Fruit fly (Drosophila melanogaster) whole organism, embryonic: ENCODE results near the gene CG31268.
A peak's percentile ranks its signal among the peaks of the same experiment; 100 is the strongest.

ENCODE experiments used
- Bdp1 ChIP-seq: fragments of 200-800 bp; sonication (Bioruptor generic); optimal IDR thresholded peaks from 3 replicates; lab custom pipeline; 2016; ENCODE audit warnings: missing biosample characterization, missing genetic modification characterization
- CG10543 ChIP-seq: fragments of 200-800 bp; sonication (Bioruptor generic); optimal IDR thresholded peaks from 3 replicates; lab custom pipeline; 2017; ENCODE audit warnings: missing biosample characterization, mild to moderate bottlenecking, missing genetic modification characterization, moderate library complexity
- CG12659 ChIP-seq: fragments of 200-800 bp; sonication (Bioruptor generic); optimal IDR thresholded peaks from 3 replicates; lab custom pipeline; 2017; ENCODE audit warnings: mild to moderate bottlenecking, missing biosample characterization, missing genetic modification reagents, missing genetic modification characterization
- CG17328 ChIP-seq: fragments of 200-800 bp; sonication (Bioruptor generic); IDR thresholded peaks from 2 replicates; pipeline ENCODE4 v1.3.6; 2022; ENCODE audit warnings: missing biosample characterization, missing genetic modification characterization
- CG17361 ChIP-seq: fragments of 200-800 bp; sonication (Bioruptor generic); IDR thresholded peaks from 3 replicates; pipeline ENCODE4 v1.3.6; 2022; ENCODE audit warnings: missing biosample characterization, missing genetic modification characterization
- CG18011 ChIP-seq: fragments of 200-800 bp; sonication (Bioruptor generic); optimal IDR thresholded peaks from 2 replicates; lab custom pipeline; 2017; ENCODE audit warnings: missing biosample characterization, missing genetic modification characterization, mild to moderate bottlenecking, moderate library complexity, missing genotype
- CG18476 ChIP-seq: fragments of 200-800 bp; sonication (Bioruptor generic); optimal IDR thresholded peaks from 2 replicates; lab custom pipeline; 2016; ENCODE audit warnings: missing biosample characterization, mild to moderate bottlenecking, missing genetic modification characterization
- CG2116 ChIP-seq: fragments of 200-800 bp; sonication (Bioruptor generic); optimal IDR thresholded peaks from 3 replicates; lab custom pipeline; 2018; ENCODE audit warnings: missing biosample characterization, mild to moderate bottlenecking, missing genetic modification characterization
- CG2120 ChIP-seq: fragments of 200-800 bp; sonication (Bioruptor generic); optimal IDR thresholded peaks from 3 replicates; lab custom pipeline; 2016; ENCODE audit warnings: missing biosample characterization, missing genetic modification characterization
- CG2129 ChIP-seq: fragments of 200-800 bp; sonication (Bioruptor generic); IDR thresholded peaks from 2 replicates; pipeline ENCODE4 v1.3.6; 2022; ENCODE audit warnings: missing biosample characterization, missing genetic modification characterization; ENCODE audit not compliant: partially characterized antibody
- CG2712 ChIP-seq: fragments of 200-800 bp; optimal IDR thresholded peaks from 3 replicates; lab custom pipeline; 2019; ENCODE audit warnings: missing biosample characterization, mild to moderate bottlenecking, missing genetic modification characterization, moderate library complexity
- CG30403 ChIP-seq: fragments of 200-800 bp; sonication (Bioruptor generic); optimal IDR thresholded peaks from 3 replicates; lab custom pipeline; 2016; ENCODE audit warnings: missing biosample characterization, missing genetic modification characterization
- CG34224 ChIP-seq: fragments of 200-800 bp; sonication (Bioruptor generic); IDR thresholded peaks from 3 replicates; pipeline ENCODE4 v1.3.6; 2022; ENCODE audit warnings: missing biosample characterization, missing genetic modification characterization; ENCODE audit not compliant: partially characterized antibody
- CG3726 ChIP-seq: fragments of 200-800 bp; sonication (Bioruptor generic); IDR thresholded peaks from 3 replicates; pipeline ENCODE4, ENCODE4 v1.3.6; 2022; ENCODE audit warnings: missing biosample characterization, missing genetic modification characterization
- CG42726 ChIP-seq: fragments of 200-800 bp; sonication (Bioruptor generic); IDR thresholded peaks from 2 replicates; pipeline ENCODE4 v1.3.6; 2022; ENCODE audit warnings: missing biosample characterization, missing genetic modification characterization; ENCODE audit not compliant: partially characterized antibody
- Dref ChIP-seq: fragments of 200-800 bp; sonication (Bioruptor generic); IDR thresholded peaks from 2 replicates; pipeline ENCODE4 v1.3.6; 2022; ENCODE audit warnings: missing biosample characterization, missing genetic modification characterization
- Ets65A ChIP-seq: fragments of 200-800 bp; sonication (Bioruptor generic); peaks from one replicate; lab custom pipeline; 2016; ENCODE audit warnings: missing biosample characterization, missing genetic modification characterization
- Hey ChIP-seq: fragments of 200-800 bp; sonication (Bioruptor generic); optimal IDR thresholded peaks from 3 replicates; lab custom pipeline; 2018; ENCODE audit warnings: missing biosample characterization, mild to moderate bottlenecking, missing genetic modification characterization
- Lhr ChIP-seq: fragments of 200-800 bp; sonication (Bioruptor generic); optimal IDR thresholded peaks from 3 replicates; lab custom pipeline; 2017; ENCODE audit warnings: mild to moderate bottlenecking, missing biosample characterization, missing genetic modification reagents, missing genetic modification characterization
- MESR4 ChIP-seq: fragments of 200-800 bp; sonication (Bioruptor generic); optimal IDR thresholded peaks from 2 replicates; lab custom pipeline; 2018; ENCODE audit warnings: missing biosample characterization, mild to moderate bottlenecking, missing genetic modification characterization, moderate library complexity
- Max ChIP-seq: fragments of 200-800 bp; sonication (Bioruptor generic); optimal IDR thresholded peaks from 2 replicates; lab custom pipeline; 2016; ENCODE audit warnings: missing biosample characterization, mild to moderate bottlenecking, missing genetic modification characterization
- Med ChIP-seq: fragments of 200-800 bp; sonication (Bioruptor generic); peaks from one replicate; lab custom pipeline; 2016; ENCODE audit warnings: missing biosample characterization, missing genetic modification characterization, mild to moderate bottlenecking, inconsistent platforms, moderate library complexity
- Pdp1 ChIP-seq, 2 experiments: fragments of 200-800 bp; sonication (Bioruptor generic); optimal IDR thresholded peaks; 3 replicates each; lab custom pipeline; 2016; ENCODE audit warnings: missing biosample characterization in 2 of 2, missing genetic modification characterization in 2 of 2, mild to moderate bottlenecking in 1 of 2, moderate library complexity in 1 of 2
- Sox100B ChIP-seq: fragments of 200-800 bp; sonication (Bioruptor generic); optimal IDR thresholded peaks from 3 replicates; lab custom pipeline; 2018; ENCODE audit warnings: missing biosample characterization, mild to moderate bottlenecking, missing genetic modification characterization
- Sry-δ ChIP-seq: fragments of 200-800 bp; sonication (Bioruptor generic); optimal IDR thresholded peaks from 2 replicates; lab custom pipeline; 2016; ENCODE audit warnings: missing biosample characterization, missing genetic modification characterization
- YL-1 ChIP-seq: fragments of 200-800 bp; sonication (Bioruptor generic); optimal IDR thresholded peaks from 3 replicates; lab custom pipeline; 2017; ENCODE audit warnings: missing biosample characterization, mild to moderate bottlenecking, missing genetic modification characterization
- amos ChIP-seq: fragments of 200-800 bp; sonication (Bioruptor generic); IDR thresholded peaks from 2 replicates; pipeline ENCODE4 v1.3.6; 2022; ENCODE audit warnings: missing biosample characterization, missing genetic modification characterization; ENCODE audit not compliant: partially characterized antibody
- chinmo ChIP-seq: fragments of 200-800 bp; sonication (Bioruptor generic); IDR thresholded peaks from 4 replicates; pipeline ENCODE4 v1.3.6; 2022; ENCODE audit warnings: missing biosample characterization, missing genetic modification characterization; ENCODE audit not compliant: partially characterized antibody
- corto ChIP-seq: fragments of 200-800 bp; sonication (Bioruptor generic); optimal IDR thresholded peaks from 2 replicates; lab custom pipeline; 2016; ENCODE audit warnings: missing biosample characterization, mild to moderate bottlenecking, missing genetic modification characterization, moderate library complexity
- dati ChIP-seq: fragments of 200-800 bp; sonication (Bioruptor generic); IDR thresholded peaks from 2 replicates; pipeline ENCODE4 v1.3.6; 2022; ENCODE audit warnings: missing biosample characterization, missing genetic modification characterization
- emc ChIP-seq: fragments of 200-800 bp; sonication (Bioruptor generic); optimal IDR thresholded peaks from 2 replicates; lab custom pipeline; 2016; ENCODE audit warnings: missing biosample characterization, missing genetic modification characterization
- exex ChIP-seq: fragments of 200-800 bp; sonication (Bioruptor generic); optimal IDR thresholded peaks from 4 replicates; lab custom pipeline; 2018; ENCODE audit warnings: missing biosample characterization, mild to moderate bottlenecking, missing genetic modification characterization, moderate library complexity
- hbn ChIP-seq: fragments of 200-800 bp; sonication (Bioruptor generic); IDR thresholded peaks from 2 replicates; pipeline ENCODE4 v1.3.6; 2022; ENCODE audit warnings: missing biosample characterization, missing genetic modification characterization; ENCODE audit not compliant: partially characterized antibody
- jing ChIP-seq: fragments of 200-800 bp; sonication (Bioruptor generic); optimal IDR thresholded peaks from 2 replicates; lab custom pipeline; 2018; ENCODE audit warnings: missing biosample characterization, mild to moderate bottlenecking, missing genetic modification characterization
- klu ChIP-seq: fragments of 200-800 bp; sonication (Bioruptor generic); IDR thresholded peaks from 2 replicates; pipeline ENCODE4 v1.3.6; 2022; ENCODE audit warnings: missing biosample characterization, missing genetic modification characterization
- lbe ChIP-seq: fragments of 200-800 bp; sonication (Bioruptor generic); optimal IDR thresholded peaks from 2 replicates; lab custom pipeline; 2016; ENCODE audit warnings: missing biosample characterization, mild to moderate bottlenecking, missing genetic modification characterization
- lilli ChIP-seq: fragments of 200-800 bp; sonication (Bioruptor generic); optimal IDR thresholded peaks from 3 replicates; lab custom pipeline; 2016; ENCODE audit warnings: missing biosample characterization, missing genetic modification characterization
- mld ChIP-seq: fragments of 200-800 bp; sonication (Bioruptor generic); IDR thresholded peaks from 3 replicates; pipeline ENCODE4 v1.3.6; 2022; ENCODE audit warnings: missing biosample characterization, missing genetic modification characterization; ENCODE audit not compliant: partially characterized antibody
- nerfin-2 ChIP-seq: fragments of 200-800 bp; sonication (Bioruptor generic); IDR thresholded peaks from 2 replicates; pipeline ENCODE4 v1.3.6; 2022; ENCODE audit warnings: missing biosample characterization, missing genetic modification characterization; ENCODE audit not compliant: partially characterized antibody
- sens ChIP-seq: fragments of 200-800 bp; sonication (Bioruptor generic); peaks from one replicate; lab custom pipeline; 2016; ENCODE audit warnings: missing biosample characterization, missing genetic modification characterization
- sob ChIP-seq: fragments of 200-800 bp; sonication (Bioruptor generic); IDR thresholded peaks from 2 replicates; pipeline ENCODE4 v1.3.6; 2022; ENCODE audit warnings: missing biosample characterization, missing genetic modification characterization
- sqz ChIP-seq: fragments of 200-800 bp; sonication (Bioruptor generic); optimal IDR thresholded peaks from 3 replicates; lab custom pipeline; 2018; ENCODE audit warnings: missing biosample characterization, mild to moderate bottlenecking, missing genetic modification characterization
- sug ChIP-seq: fragments of 200-800 bp; optimal IDR thresholded peaks from 2 replicates; lab custom pipeline; 2019; ENCODE audit warnings: missing biosample characterization, mild to moderate bottlenecking, missing genetic modification characterization, moderate library complexity
- tll ChIP-seq, 2 experiments: fragments of 200-800 bp in 1 of 2; fragments of >200 bp in 1 of 2; sonication (Bioruptor generic) in 1 of 2; optimal IDR thresholded peaks; 2 replicates each; lab custom pipeline; 2017 to 2019; ENCODE audit warnings: missing biosample characterization in 2 of 2, missing genetic modification characterization in 2 of 2, mild to moderate bottlenecking in 1 of 2, moderate library complexity in 1 of 2
- tna ChIP-seq: fragments of 200-800 bp; sonication (Bioruptor generic); IDR thresholded peaks from 2 replicates; pipeline ENCODE4 v1.3.6; 2022; ENCODE audit warnings: missing biosample characterization, missing genetic modification characterization; ENCODE audit not compliant: partially characterized antibody
- trem ChIP-seq: fragments of 200-800 bp; optimal IDR thresholded peaks from 3 replicates; lab custom pipeline; 2019; ENCODE audit warnings: missing biosample characterization, mild to moderate bottlenecking, missing genetic modification characterization, moderate library complexity
- zen ChIP-seq: fragments of 200-800 bp; sonication (Bioruptor generic); optimal IDR thresholded peaks from 3 replicates; lab custom pipeline; 2018; ENCODE audit warnings: missing biosample characterization, mild to moderate bottlenecking, missing genetic modification characterization, moderate library complexity

Gene CG31268

dm6 chr3R:17042838-17043569 is 11.4 kb downstream of the CG31268 start, which contains the start of the genes bdwf and Patr-1 (continued):
- TF ChIP-seq CG2129 (GFP tag; lab: Robert Waterston, UW), result peak; percentile 66
- peak in 1 of 2 experiments; percentile 21 for TF ChIP-seq tll (GFP tag; optimal IDR thresholded peaks at IDR 0.05; lab: Kevin White, UChicago)
- peak; percentile 17 for TF ChIP-seq CG18476 (GFP tag; lab: Kevin White, UChicago)
- peak; percentile 50 for TF ChIP-seq exex
- 0 out of 2 replicates have a peak, but pooled peaks have one; percentile 16 for TF ChIP-seq CG17328
- peak; percentile 48 for TF ChIP-seq YL-1 (GFP tag; lab: Kevin White, UChicago)
- TF ChIP-seq CG2712 (tag; lab: Kevin White, UChicago), result peak; percentile 32
- 0 out of 2 replicates have a peak, but pooled peaks have one; percentile 12 for TF ChIP-seq sob (GFP tag; lab: Robert Waterston, UW)
- TF ChIP-seq Sox100B (GFP tag; lab: Kevin White, UChicago), result peak; percentile 43
- peak; percentile 61 for TF ChIP-seq CG12659
- TF ChIP-seq CG2116 (GFP tag; lab: Kevin White, UChicago), result peak; percentile 78
- TF ChIP-seq Ets65A (GFP tag; lab: Kevin White, UChicago), result peak; percentile 85
- peak in 1 of 2 experiments; percentile 17 for TF ChIP-seq Pdp1 (GFP tag; optimal IDR thresholded peaks at IDR 0.05; lab: Kevin White, UChicago)
- TF ChIP-seq CG30403 (GFP tag; lab: Kevin White, UChicago), result peak; percentile 60
- TF ChIP-seq jing (GFP tag; lab: Kevin White, UChicago), result no peak
- peak; percentile 81 for TF ChIP-seq sens (GFP tag; lab: Kevin White, UChicago)
- no peak for TF ChIP-seq sqz (GFP tag; lab: Kevin White, UChicago)
- no peak for TF ChIP-seq Max (GFP tag; lab: Kevin White, UChicago)
- peak; percentile 84 for TF ChIP-seq nerfin-2 (GFP tag; lab: Robert Waterston, UW)
- TF ChIP-seq Sry-δ, result peak; percentile 85
- peak; percentile 62 for TF ChIP-seq MESR4
- TF ChIP-seq klu (GFP tag; lab: Robert Waterston, UW), result no peak
- TF ChIP-seq Hey, result no peak
- no peak for TF ChIP-seq emc
- TF ChIP-seq mld (GFP tag; lab: Robert Waterston, UW), result peak; percentile 92
- TF ChIP-seq Med (GFP tag; lab: Kevin White, UChicago), result peak; percentile 73
- peak; percentile 84 for TF ChIP-seq hbn (GFP tag; lab: Robert Waterston, UW)
- TF ChIP-seq dati (GFP tag; lab: Robert Waterston, UW), result no peak
- peak; percentile 65 for TF ChIP-seq trem (tag; lab: Kevin White, UChicago)
- TF ChIP-seq zen (tag; lab: Kevin White, UChicago), result peak; percentile 55
- TF ChIP-seq chinmo (GFP tag; lab: Robert Waterston, UW), result peak; percentile 95
- peak; percentile 93 for TF ChIP-seq CG42726 (GFP tag; lab: Robert Waterston, UW)
- TF ChIP-seq corto (GFP tag; lab: Kevin White, UChicago), result peak; percentile 5
- peak; percentile 68 for TF ChIP-seq CG17361 (GFP tag; lab: Robert Waterston, UW)
- peak; percentile 89 for TF ChIP-seq CG34224 (GFP tag; lab: Robert Waterston, UW)
- TF ChIP-seq CG18011, result no peak
- no peak for TF ChIP-seq CG3726 (GFP tag; lab: Robert Waterston, UW)
- peak; percentile 89 for TF ChIP-seq tna
- TF ChIP-seq Lhr (GFP tag; lab: Kevin White, UChicago), result peak; percentile 27
- TF ChIP-seq sug (tag; lab: Kevin White, UChicago), result peak; percentile 36
- TF ChIP-seq CG10543 (GFP tag; lab: Kevin White, UChicago), result peak; percentile 10
- TF ChIP-seq lbe (GFP tag; lab: Kevin White, UChicago), result peak; percentile 25
- no peak for TF ChIP-seq Bdp1 (GFP tag; lab: Kevin White, UChicago)
- peak; percentile 37 for TF ChIP-seq lilli (GFP tag; lab: Kevin White, UChicago)
- peak; percentile 52 for TF ChIP-seq CG2120 (GFP tag; lab: Kevin White, UChicago)
- peak; percentile 95 for TF ChIP-seq amos
- peak; percentile 87 for TF ChIP-seq Dref (GFP tag; lab: Robert Waterston, UW)
